Worm (Caenorhabditis elegans) whole organism, early embryonic: ENCODE measurements around the gene C34E10.10.
A peak's percentile ranks its signal among the peaks of the same experiment; 100 is the strongest.

ENCODE experiments used
- B0310.2 ChIP-seq: sonication (generic microtip); optimal IDR thresholded peaks from 2 replicates; lab custom pipeline; 2016; ENCODE audit warnings: mild to moderate bottlenecking, missing genetic modification characterization, missing compliant biosample characterization
- F13C5.2 ChIP-seq: sonication (generic microtip); optimal IDR thresholded peaks from 2 replicates; lab custom pipeline; 2017; ENCODE audit warnings: mild to moderate bottlenecking, missing genetic modification characterization, inconsistent platforms, missing compliant biosample characterization
- aly-1 ChIP-seq: sonication (generic microtip); optimal IDR thresholded peaks from 2 replicates; lab custom pipeline; 2016; ENCODE audit warnings: missing genetic modification characterization, missing compliant biosample characterization
- ama-1 ChIP-seq: fragments of 150-350 bp; optimal IDR thresholded peaks from 2 replicates; lab custom pipeline; 2014
- ceh-13 ChIP-seq: fragments of 200-800 bp; sonication (Bioruptor generic); optimal IDR thresholded peaks from 2 replicates; lab custom pipeline; 2018; ENCODE audit warnings: mild to moderate bottlenecking, missing genetic modification characterization, missing compliant biosample characterization
- ceh-36 ChIP-seq: sonication (generic microtip); optimal IDR thresholded peaks from 2 replicates; lab custom pipeline; 2016; ENCODE audit warnings: missing genetic modification characterization, inconsistent platforms, missing compliant biosample characterization
- ets-7 ChIP-seq: sonication (generic microtip); optimal IDR thresholded peaks from 2 replicates; lab custom pipeline; 2016; ENCODE audit warnings: missing genotype, missing genetic modification characterization, missing compliant biosample characterization
- flt-1 ChIP-seq: fragments of 200-800 bp; sonication (Bioruptor generic); IDR thresholded peaks from 2 replicates; pipeline ENCODE4 v1.3.6; 2022; ENCODE audit warnings: missing genetic modification characterization, missing compliant biosample characterization
- hmbx-1 ChIP-seq: sonication (generic microtip); optimal IDR thresholded peaks from 2 replicates; lab custom pipeline; 2016; ENCODE audit warnings: mild to moderate bottlenecking, missing genetic modification characterization, missing compliant biosample characterization
- hmg-4 ChIP-seq: fragments of 200-800 bp; sonication (Bioruptor generic); optimal IDR thresholded peaks from 2 replicates; lab custom pipeline; 2018; ENCODE audit warnings: mild to moderate bottlenecking, missing genetic modification characterization, missing compliant biosample characterization
- hnd-1 ChIP-seq: sonication (generic microtip); optimal IDR thresholded peaks from 2 replicates; lab custom pipeline; 2016; ENCODE audit warnings: missing genetic modification characterization, missing compliant biosample characterization
- pes-1 ChIP-seq: fragments of 200-800 bp; sonication (Bioruptor generic); IDR thresholded peaks from 2 replicates; pipeline ENCODE4 v1.3.6; 2022; ENCODE audit warnings: missing genetic modification reagents, missing genetic modification characterization, missing compliant biosample characterization
- scrt-1 ChIP-seq: fragments of 200-800 bp; sonication (Bioruptor generic); IDR thresholded peaks from 2 replicates; pipeline ENCODE4 v1.3.6; 2022; ENCODE audit warnings: missing genetic modification characterization, missing compliant biosample characterization
- sea-1 ChIP-seq: fragments of 200-800 bp; sonication (Bioruptor generic); conservative IDR thresholded peaks from 2 replicates; pipeline ENCODE4 v1.3.6; 2022; ENCODE audit warnings: missing genetic modification characterization, missing compliant biosample characterization
- tbx-11 ChIP-seq: fragments of 200-800 bp; sonication (Bioruptor generic); IDR thresholded peaks from 2 replicates; pipeline ENCODE4 v1.3.6; 2022; ENCODE audit warnings: missing genetic modification characterization, missing compliant biosample characterization
- tbx-37 ChIP-seq: fragments of 200-800 bp; sonication (Bioruptor generic); conservative IDR thresholded peaks from 2 replicates; pipeline ENCODE4 v1.3.6; 2022; ENCODE audit warnings: missing genetic modification reagents, missing genetic modification characterization, missing compliant biosample characterization
- tra-4 ChIP-seq: sonication (generic microtip); optimal IDR thresholded peaks from 2 replicates; lab custom pipeline; 2017; ENCODE audit warnings: missing genetic modification characterization, missing compliant biosample characterization

The C34E10.10 gene

ce11 chrIII:5263299-5263993 is 35.8 kb upstream of the C34E10.10 start, which contains the start of the genes C34E10.9 and hap-1:
C34E10.9 (minus strand) TSS chrIII:5263399.
hap-1 (plus strand) TSS chrIII:5263943.
- TF ChIP-seq tra-4 (tag; lab: Kevin White, UChicago) (no peak), pes-1 (GFP tag; lab: Robert Waterston, UW) (no peak), aly-1 (no peak), sea-1 (GFP tag; lab: Robert Waterston, UW) (no peak), ama-1 (lab: Kevin White, UChicago) (no peak), scrt-1 (GFP tag; lab: Robert Waterston, UW) (no peak), hnd-1 (no peak), flt-1 (GFP tag; lab: Robert Waterston, UW) (no peak), F13C5.2 (tag; lab: Kevin White, UChicago) (no peak)

DNA sequence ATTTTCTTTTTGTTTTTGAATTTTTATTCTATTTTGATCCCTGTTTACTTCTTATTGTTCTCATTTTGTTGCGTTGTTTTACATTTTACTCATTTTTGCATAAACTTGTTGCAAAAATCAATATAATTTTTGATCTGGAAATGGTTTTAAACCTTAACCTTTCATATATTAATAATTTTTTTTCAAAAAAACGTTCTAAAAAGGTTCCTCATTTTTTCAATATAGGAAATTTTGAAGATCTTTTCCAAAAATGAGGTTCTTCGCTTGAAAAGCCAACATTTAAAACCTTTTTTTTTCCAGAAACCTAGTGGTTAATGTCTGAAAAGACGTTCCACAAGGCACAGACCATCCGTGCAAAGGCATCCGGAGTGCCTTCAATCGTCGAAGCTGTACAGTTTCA is 32.7 kb upstream of the C34E10.10 start, which contains the start of gene gop-3:
Gene gop-3 (plus strand): TSS at position 301 of the 400 bp plus-strand sequence.
- TF ChIP-seq scrt-1 (GFP tag; lab: Robert Waterston, UW) (no peak), sea-1 (GFP tag; lab: Robert Waterston, UW) (no peak), tra-4 (tag; lab: Kevin White, UChicago) (no peak), hmg-4 (GFP tag; lab: Kevin White, UChicago) (no peak), flt-1 (GFP tag; lab: Robert Waterston, UW) (no peak), ceh-13 (no peak), aly-1 (no peak), hnd-1 (no peak)

DNA sequence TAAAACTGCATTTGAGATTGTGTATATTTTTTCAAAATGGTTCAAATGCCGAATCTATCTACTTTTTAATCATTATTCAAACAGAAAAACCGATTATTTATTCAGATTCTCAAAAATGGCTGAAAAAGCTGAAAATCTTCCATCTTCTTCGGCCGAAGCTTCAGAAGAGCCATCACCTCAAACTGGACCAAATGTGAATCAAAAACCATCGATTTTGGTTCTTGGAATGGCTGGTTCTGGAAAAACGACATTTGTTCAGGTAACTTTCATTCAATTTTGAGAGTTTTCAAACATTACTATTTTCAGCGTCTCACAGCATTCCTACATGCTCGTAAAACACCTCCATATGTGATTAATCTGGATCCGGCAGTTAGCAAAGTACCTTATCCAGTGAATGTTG is 31.2 kb upstream of the C34E10.10 start, which contains the start of gene gop-2:
Gene gop-2 (plus strand): TSS at position 106 of the 400 bp plus-strand sequence.
- no peak for TF ChIP-seq flt-1 (GFP tag; lab: Robert Waterston, UW)
- TF ChIP-seq ceh-13 = no peak
- no peak for TF ChIP-seq hnd-1
- no peak for TF ChIP-seq ceh-36 (tag; lab: Kevin White, UChicago)
- TF ChIP-seq tbx-11 (GFP tag; lab: Robert Waterston, UW) = no peak
- no peak for TF ChIP-seq hmbx-1 (tag; lab: Kevin White, UChicago)
- TF ChIP-seq tbx-37 (GFP tag; lab: Robert Waterston, UW) = no peak
- no peak for TF ChIP-seq tra-4 (tag; lab: Kevin White, UChicago)
- TF ChIP-seq aly-1 = no peak
- no peak for TF ChIP-seq sea-1 (GFP tag; lab: Robert Waterston, UW)
- no peak for TF ChIP-seq ets-7
- no peak for TF ChIP-seq ama-1 (lab: Kevin White, UChicago)
- TF ChIP-seq hmg-4 (GFP tag; lab: Kevin White, UChicago) = no peak
- no peak for TF ChIP-seq B0310.2 (tag; lab: Kevin White, UChicago)
- TF ChIP-seq pes-1 (GFP tag; lab: Robert Waterston, UW) = no peak
- TF ChIP-seq scrt-1 (GFP tag; lab: Robert Waterston, UW) = no peak
- TF ChIP-seq F13C5.2 (tag; lab: Kevin White, UChicago) = no peak

- TF ChIP-seq ceh-13 (no peak), flt-1 (GFP tag; lab: Robert Waterston, UW) (no peak), sea-1 (GFP tag; lab: Robert Waterston, UW) (no peak), scrt-1 (GFP tag; lab: Robert Waterston, UW) (no peak), tbx-11 (GFP tag; lab: Robert Waterston, UW) (no peak), pes-1 (GFP tag; lab: Robert Waterston, UW) (no peak), B0310.2 (tag; lab: Kevin White, UChicago) (no peak), hnd-1 (no peak), hmbx-1 (tag; lab: Kevin White, UChicago) (no peak), tra-4 (tag; lab: Kevin White, UChicago) (no peak), hmg-4 (GFP tag; lab: Kevin White, UChicago) (no peak), aly-1 (no peak), ets-7 (no peak), ceh-36 (tag; lab: Kevin White, UChicago) (no peak), ama-1 (lab: Kevin White, UChicago) (no peak)
Observed at ce11 chrIII:5254108-5254507, 26.4 kb upstream of the C34E10.10 start, which contains the start of the genes sumv-1 and gop-1. sumv-1 (minus strand) TSS chrIII:5254187. gop-1 (plus strand) TSS chrIII:5254438.

DNA sequence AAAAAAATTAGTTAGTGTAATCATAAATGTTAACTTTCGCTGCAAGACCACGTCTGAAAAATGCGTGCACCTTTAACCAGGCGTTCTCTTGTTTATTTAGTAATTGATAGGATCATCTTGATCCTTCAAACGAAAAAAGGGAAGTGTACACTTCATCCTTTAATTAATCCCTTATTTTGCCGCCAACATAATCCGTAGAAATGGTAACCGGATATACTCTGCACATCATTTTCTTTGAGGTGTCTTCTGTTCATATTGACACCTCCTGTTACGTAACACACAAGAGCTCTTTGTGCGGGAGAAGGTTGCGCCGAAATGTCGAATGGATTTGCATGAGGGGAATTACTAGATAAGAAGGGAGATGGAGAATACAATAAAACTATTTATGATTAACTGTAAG is 21.0 kb upstream of the C34E10.10 start:
- TF ChIP-seq scrt-1 (GFP tag; lab: Robert Waterston, UW) = no peak
- TF ChIP-seq ceh-36 (tag; lab: Kevin White, UChicago) = peak; percentile 67

DNA sequence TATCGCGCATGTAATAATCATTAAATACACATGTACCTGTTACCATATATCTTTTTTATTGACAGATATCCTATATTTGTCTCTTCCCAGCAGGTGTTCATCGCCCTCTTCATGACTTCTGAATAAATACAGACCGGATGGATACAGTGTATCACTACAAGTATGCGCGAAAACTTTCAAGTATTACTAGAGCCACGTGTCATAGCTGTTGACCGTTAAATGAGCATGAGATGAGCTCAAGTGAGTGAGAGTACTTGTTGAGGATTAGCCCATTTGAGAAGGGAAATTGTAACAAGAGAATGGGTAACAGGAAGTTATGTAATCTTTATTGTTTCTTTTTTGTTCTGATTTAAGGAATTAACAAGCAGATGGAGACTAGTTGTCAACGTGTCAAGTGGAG is 17.4 kb upstream of the C34E10.10 start:
- TF ChIP-seq pes-1 (GFP tag; lab: Robert Waterston, UW) (no peak), B0310.2 (tag; lab: Kevin White, UChicago) (no peak), hnd-1 (no peak), ets-7 (no peak), hmg-4 (GFP tag; lab: Kevin White, UChicago) (no peak), hmbx-1 (tag; lab: Kevin White, UChicago) (no peak), ama-1 (lab: Kevin White, UChicago) (no peak), tra-4 (tag; lab: Kevin White, UChicago) (no peak), tbx-37 (GFP tag; lab: Robert Waterston, UW) (no peak), scrt-1 (GFP tag; lab: Robert Waterston, UW) (no peak), flt-1 (GFP tag; lab: Robert Waterston, UW) (no peak), F13C5.2 (tag; lab: Kevin White, UChicago) (no peak), ceh-13 (no peak), sea-1 (GFP tag; lab: Robert Waterston, UW) (no peak), tbx-11 (GFP tag; lab: Robert Waterston, UW) (no peak), ceh-36 (tag; lab: Kevin White, UChicago) (no peak), aly-1 (no peak)

DNA sequence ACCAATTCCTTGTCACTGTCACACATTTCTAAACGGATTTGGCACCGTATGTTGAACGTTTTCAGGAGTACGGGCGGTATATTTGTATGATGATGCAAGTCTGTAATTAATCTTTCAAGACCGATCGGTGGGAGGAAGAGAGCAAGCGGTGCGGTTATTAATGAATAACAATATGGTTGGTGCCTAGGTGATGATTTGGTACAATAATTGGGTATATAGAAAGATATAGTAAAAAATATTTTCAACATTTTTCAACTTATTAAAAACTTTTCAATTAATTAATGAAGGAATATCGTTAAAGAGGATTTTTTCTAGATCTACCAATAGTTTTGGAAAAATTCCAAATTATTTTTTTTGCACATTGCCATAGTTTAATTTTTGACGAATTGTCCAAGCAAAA is 16.9 kb upstream of the C34E10.10 start, which contains the start of gene cnd-1:
Gene cnd-1 (minus strand): TSS at position 101 of the 400 bp plus-strand sequence.
- TF ChIP-seq sea-1 (GFP tag; lab: Robert Waterston, UW) (no peak), ets-7 (no peak)
